Worm (Caenorhabditis elegans): Measurements from ENCODE around the gene C17F4.12.

- no peak for TF ChIP-seq F57C9.4 (tag; optimal IDR thresholded peaks at IDR 0.05)
- TF ChIP-seq unc-62 (GFP tag; optimal IDR thresholded peaks at IDR 0.05): no peak
- TF ChIP-seq ztf-26 (tag; optimal IDR thresholded peaks at IDR 0.05): no peak
- TF ChIP-seq nhr-27 (tag; optimal IDR thresholded peaks at IDR 0.05): no peak
- TF ChIP-seq unc-130 (GFP tag; optimal IDR thresholded peaks at IDR 0.05): no peak
- no peak for TF ChIP-seq Y53G8AR.9 (GFP tag; conservative IDR thresholded peaks at IDR 0.05)
- no peak for TF ChIP-seq ceh-79 (tag; optimal IDR thresholded peaks at IDR 0.05)
- no peak for TF ChIP-seq ztf-3 (GFP tag; optimal IDR thresholded peaks at IDR 0.05)
- TF ChIP-seq K12H6.12 (tag; optimal IDR thresholded peaks at IDR 0.05): no peak
- TF ChIP-seq ama-1 (optimal IDR thresholded peaks at IDR 0.05): no peak
- TF ChIP-seq ama-1 (GFP tag; optimal IDR thresholded peaks at IDR 0.05): no peak
- TF ChIP-seq efl-1 (GFP tag; optimal IDR thresholded peaks at IDR 0.05): no peak
- no peak for TF ChIP-seq attf-5 (GFP tag; optimal IDR thresholded peaks at IDR 0.05)
- no peak for TF ChIP-seq snpc-1.3 (tag; optimal IDR thresholded peaks at IDR 0.05; ENCODE audit: insufficient read depth)
These were observed 38.4 kb upstream of the C17F4.12 start, which contains the start of gene nep-13 for ce11 chrII:3282353-3282752.
